Fruit fly (Drosophila melanogaster): ENCODE results near the gene CG18249.

The CG18249 gene

DNA sequence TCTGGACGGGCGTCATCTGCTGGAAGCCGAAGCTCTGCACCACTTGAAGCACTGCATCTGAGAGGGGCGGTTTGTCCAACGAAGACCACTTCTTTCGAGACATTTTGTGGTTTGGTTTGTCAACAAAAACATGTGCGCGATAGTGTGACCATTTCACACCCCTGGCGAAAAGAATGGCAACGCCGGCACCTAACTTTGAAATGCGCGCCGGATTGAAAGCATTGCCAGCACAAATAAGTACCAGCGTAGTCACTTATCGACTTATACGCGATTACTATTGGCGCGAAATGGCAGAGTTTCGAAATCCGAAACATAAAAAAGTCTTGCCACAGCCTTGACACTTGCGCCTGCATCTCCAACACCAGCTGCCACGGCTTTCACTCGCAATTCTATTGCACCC is 49.8 kb downstream of the CG18249 start, which contains the start of gene CG9630 (continued):
- TF ChIP-seq CG10147 (GFP tag; optimal IDR thresholded peaks at IDR 0.05), result no peak
- TF ChIP-seq CG10366 (GFP tag; IDR thresholded peaks at IDR 0.05), result no peak
- TF ChIP-seq Sry-δ (GFP tag; optimal IDR thresholded peaks at IDR 0.05), result peak; percentile 75
- no peak for TF ChIP-seq CG15479 (GFP tag; optimal IDR thresholded peaks at IDR 0.05)
- no peak for TF ChIP-seq caup (GFP tag; optimal IDR thresholded peaks at IDR 0.05; ENCODE audit: severe bottlenecking)
- no peak for TF ChIP-seq Blimp-1 (GFP tag; optimal IDR thresholded peaks at IDR 0.05)
- TF ChIP-seq Chrac-16 (GFP tag; optimal IDR thresholded peaks at IDR 0.05), result no peak
- TF ChIP-seq al (GFP tag; IDR thresholded peaks at IDR 0.05), result no peak
- no peak for TF ChIP-seq sug (tag; optimal IDR thresholded peaks at IDR 0.05)
- TF ChIP-seq BEAF-32 (GFP tag; optimal IDR thresholded peaks at IDR 0.05), result peak; percentile 72
- no peak for TF ChIP-seq CG5180 (GFP tag; optimal IDR thresholded peaks at IDR 0.05)
- no peak for TF ChIP-seq CG10209 (GFP tag; optimal IDR thresholded peaks at IDR 0.05)
- peak; percentile 60 for TF ChIP-seq bigmax (GFP tag; optimal IDR thresholded peaks at IDR 0.05)
- no peak for TF ChIP-seq CG3163 (GFP tag; optimal IDR thresholded peaks at IDR 0.05)
- TF ChIP-seq CG7271 (tag; optimal IDR thresholded peaks at IDR 0.05), result no peak
- TF ChIP-seq CG34422 (GFP tag; IDR thresholded peaks at IDR 0.05), result peak; percentile 20; the same call in 1 of the 3 replicates
- no peak for TF ChIP-seq CG6765 (GFP tag; optimal IDR thresholded peaks at IDR 0.05)
- TF ChIP-seq ato (GFP tag; IDR thresholded peaks at IDR 0.05; ENCODE audit: partially characterized antibody), result peak; percentile 87
- peak; percentile 88 for TF ChIP-seq Max (GFP tag; optimal IDR thresholded peaks at IDR 0.05)
- TF ChIP-seq CTCF (GFP tag; optimal IDR thresholded peaks at IDR 0.05), result peak; percentile 40
- TF ChIP-seq D (optimal IDR thresholded peaks at IDR 0.05), result no peak
- TF ChIP-seq D (GFP tag; optimal IDR thresholded peaks at IDR 0.05), result no peak
- TF ChIP-seq CG13123 (GFP tag; optimal IDR thresholded peaks at IDR 0.05), result no peak
